Worm (Caenorhabditis elegans): ENCODE measurements around the gene algn-2.

algn-2 gene

ce11 chrII:5365645-5366044 lies 9.4 kb upstream of the algn-2 start, which contains the start of gene F09E5.16:
F09E5.16 (minus strand) TSS chrII:5365745.
- TF ChIP-seq mep-1 (tag; optimal IDR thresholded peaks at IDR 0.05) = no peak
- peak; percentile 9 for TF ChIP-seq lin-14 (GFP tag; optimal IDR thresholded peaks at IDR 0.05)

ce11 chrII:5370641-5371040 lies 4.4 kb upstream of the algn-2 start, which contains the start of gene F09E5.12:
F09E5.12 (minus strand) TSS chrII:5370741.
- no peak for TF ChIP-seq fos-1 (tag; optimal IDR thresholded peaks at IDR 0.05)
- TF ChIP-seq F16B12.6 (tag; optimal IDR thresholded peaks at IDR 0.05) = no peak
- TF ChIP-seq lin-39 (tag; optimal IDR thresholded peaks at IDR 0.05) = no peak
- no peak for TF ChIP-seq snpc-4 (tag; optimal IDR thresholded peaks at IDR 0.05)
- no peak for TF ChIP-seq nhr-47 (tag; optimal IDR thresholded peaks at IDR 0.05)
- no peak for TF ChIP-seq sptf-1 (tag; optimal IDR thresholded peaks at IDR 0.05)
- no peak for TF ChIP-seq snu-23 (GFP tag; optimal IDR thresholded peaks at IDR 0.05)
- TF ChIP-seq aha-1 (tag; optimal IDR thresholded peaks at IDR 0.05) = no peak
- no peak for TF ChIP-seq unc-30 (tag; optimal IDR thresholded peaks at IDR 0.05)
- no peak for TF ChIP-seq egl-13 (tag; optimal IDR thresholded peaks at IDR 0.05)
- TF ChIP-seq lir-3 (tag; optimal IDR thresholded peaks at IDR 0.05; ENCODE audit: poor library complexity) = no peak
- no peak for TF ChIP-seq irx-1 (tag; optimal IDR thresholded peaks at IDR 0.05)
- no peak for TF ChIP-seq lsy-2 (tag; optimal IDR thresholded peaks at IDR 0.05)
- TF ChIP-seq isw-1 (GFP tag; IDR thresholded peaks at IDR 0.05) = no peak
- no peak for TF ChIP-seq nhr-19 (GFP tag; conservative IDR thresholded peaks at IDR 0.05)
- TF ChIP-seq nhr-76 (tag; optimal IDR thresholded peaks at IDR 0.05) = no peak
- TF ChIP-seq fkh-8 (tag; optimal IDR thresholded peaks at IDR 0.05) = no peak
- TF ChIP-seq nhr-77 (tag; optimal IDR thresholded peaks at IDR 0.05) = no peak
- no peak for TF ChIP-seq hlh-17 (GFP tag; optimal IDR thresholded peaks at IDR 0.05; ENCODE audit: borderline replicate concordance)
- no peak for TF ChIP-seq skn-1 (tag; optimal IDR thresholded peaks at IDR 0.05)

- TF ChIP-seq lin-15B (tag; optimal IDR thresholded peaks at IDR 0.05) (peak; percentile 82), ets-5 (GFP tag; IDR thresholded peaks at IDR 0.05) (no peak), rnt-1 (tag; optimal IDR thresholded peaks at IDR 0.05) (peak; percentile 96), pag-3 (tag; optimal IDR thresholded peaks at IDR 0.05; ENCODE audit: borderline replicate concordance, insufficient read depth) (no peak), fos-1 (tag; optimal IDR thresholded peaks at IDR 0.05) (peak; percentile 89), pqm-1 (tag; optimal IDR thresholded peaks at IDR 0.05) (no peak), zip-4 (GFP tag; optimal IDR thresholded peaks at IDR 0.05) (peak; percentile 81), Y116A8C.19 (tag; optimal IDR thresholded peaks at IDR 0.05; ENCODE audit: borderline replicate concordance) (no peak), unc-30 (tag; optimal IDR thresholded peaks at IDR 0.05) (no peak), unc-130 (tag; optimal IDR thresholded peaks at IDR 0.05) (peak; percentile 95), ztf-4 (tag; optimal IDR thresholded peaks at IDR 0.05) (peak; percentile 91), nhr-85 (tag) (peak; percentile 93), fkh-4 (tag; optimal IDR thresholded peaks at IDR 0.05; ENCODE audit: borderline replicate concordance) (peak; percentile 13), swsn-7 (tag; optimal IDR thresholded peaks at IDR 0.05) (peak; percentile 96), nhr-47 (tag; optimal IDR thresholded peaks at IDR 0.05) (peak; percentile 96), mef-2 (tag; optimal IDR thresholded peaks at IDR 0.05) (peak; percentile 28), lin-35 (GFP tag; optimal IDR thresholded peaks at IDR 0.05) (peak; percentile 93), skn-1 (tag; optimal IDR thresholded peaks at IDR 0.05) (peak; percentile 94), elt-3 (tag; optimal IDR thresholded peaks at IDR 0.05) (peak in 3 of 6 experiments; percentile 43 to 81 (median 77)), efl-1 (optimal IDR thresholded peaks at IDR 0.05) (peak; percentile 91 to 94), efl-1 (GFP tag; optimal IDR thresholded peaks at IDR 0.05 in 1 of 2) (peak; percentile 88 to 99), ztf-11 (tag; optimal IDR thresholded peaks at IDR 0.05) (peak in 1 of 2 experiments; percentile 81), nhr-19 (GFP tag; conservative IDR thresholded peaks at IDR 0.05) (peak; percentile 93), tbx-2 (tag; optimal IDR thresholded peaks at IDR 0.05) (peak; percentile 94), dsc-1 (tag; optimal IDR thresholded peaks at IDR 0.05) (peak; percentile 95), unc-86 (tag; optimal IDR thresholded peaks at IDR 0.05) (peak; percentile 93), efl-3 (GFP tag; optimal IDR thresholded peaks at IDR 0.05) (peak; percentile 21), lir-3 (tag; optimal IDR thresholded peaks at IDR 0.05; ENCODE audit: poor library complexity) (peak; percentile 87), aly-2 (tag; optimal IDR thresholded peaks at IDR 0.05) (peak; percentile 92), mep-1 (tag; optimal IDR thresholded peaks at IDR 0.05) (peak; percentile 98), mab-9 (GFP tag; IDR thresholded peaks at IDR 0.05) (peak; percentile 88), ceh-8 (GFP tag; optimal IDR thresholded peaks at IDR 0.05) (peak; percentile 85), C04F5.9 (tag; optimal IDR thresholded peaks at IDR 0.05) (peak; percentile 81)
Measured at ce11 chrII:5373275-5374047, 1.6 kb upstream of the algn-2 start, which contains the start of the genes agt-2 and F09E5.3. agt-2 (minus strand) TSS chrII:5373827. F09E5.3 (plus strand) TSS chrII:5373997.
